Worm (Caenorhabditis elegans) whole organism, L4 larva: ENCODE measurements around the gene col-17.
"Not testable (repeated sequence)": the region's sequence is repeated elsewhere in the genome, so short reads cannot be mapped to it uniquely, and the experiment has no call there.

Experiments
- F26F4.8 ChIP-seq: fragments of 200-800 bp; sonication (Bioruptor generic); conservative IDR thresholded peaks from 2 replicates; pipeline ENCODE4 v1.3.6; 2022; ENCODE audit warnings: missing genetic modification characterization, missing compliant biosample characterization
- F49E8.2 ChIP-seq: sonication (generic microtip); optimal IDR thresholded peaks from 2 replicates; lab custom pipeline; 2016; ENCODE audit warnings: missing compliant biosample characterization, mild to moderate bottlenecking, missing genetic modification characterization, borderline replicate concordance
- T20F7.1 ChIP-seq: fragments of 200-800 bp; sonication (Bioruptor generic); optimal IDR thresholded peaks from 2 replicates; lab custom pipeline; 2018; ENCODE audit warnings: mild to moderate bottlenecking, missing genetic modification characterization, missing compliant biosample characterization
- T26A8.4 ChIP-seq: fragments of 200-800 bp; sonication (Bioruptor generic); IDR thresholded peaks from 2 replicates; pipeline ENCODE4 v1.3.6; 2022; ENCODE audit warnings: missing genetic modification characterization, missing compliant biosample characterization
- Y75B8A.6 ChIP-seq: fragments of 200-800 bp; sonication (Bioruptor generic); IDR thresholded peaks from 2 replicates; pipeline ENCODE4 v1.3.6; 2022; ENCODE audit warnings: missing genetic modification reagents, missing genetic modification characterization, missing compliant biosample characterization
- ZK337.2 ChIP-seq: fragments of 200-800 bp; sonication (Bioruptor generic); IDR thresholded peaks from 2 replicates; pipeline ENCODE4 v1.3.6; 2022; ENCODE audit warnings: missing genetic modification reagents, missing genetic modification characterization, missing compliant biosample characterization
- arid-1 ChIP-seq: fragments of 200-800 bp; sonication (Bioruptor generic); conservative IDR thresholded peaks from 2 replicates; pipeline ENCODE4 v1.3.6; 2022; ENCODE audit warnings: missing genetic modification reagents, missing genetic modification characterization, missing compliant biosample characterization
- attf-4 ChIP-seq: sonication (generic microtip); optimal IDR thresholded peaks from 3 replicates; lab custom pipeline; 2017; ENCODE audit warnings: missing biosample characterization, missing genetic modification characterization
- ceh-32 ChIP-seq: sonication (generic microtip); optimal IDR thresholded peaks from 2 replicates; lab custom pipeline; 2016; ENCODE audit warnings: mild to moderate bottlenecking, missing genetic modification characterization, missing compliant biosample characterization; ENCODE audit not compliant: poor library complexity
- cey-2 ChIP-seq: sonication (generic microtip); optimal IDR thresholded peaks from 3 replicates; lab custom pipeline; 2017; ENCODE audit warnings: missing genetic modification characterization, mild to moderate bottlenecking, missing compliant biosample characterization, antibody characterized with exemption, borderline replicate concordance; ENCODE audit not compliant: insufficient read depth
- ctbp-1 ChIP-seq: fragments of 200-800 bp; sonication (Bioruptor generic); IDR thresholded peaks from 2 replicates; pipeline ENCODE4 v1.3.6; 2022; ENCODE audit warnings: missing genetic modification reagents, missing genetic modification characterization, missing compliant biosample characterization
- daf-16 ChIP-seq, 3 experiments: sonication (generic microtip); optimal IDR thresholded peaks; 2 replicates each; lab custom pipeline; 2016 to 2017; ENCODE audit warnings: missing genetic modification characterization in 3 of 3, missing genetic modification reagents in 3 of 3, mild to moderate bottlenecking in 2 of 3, missing compliant biosample characterization in 2 of 3, missing biosample characterization in 1 of 3, moderate library complexity in 1 of 3
- dmd-9 ChIP-seq: fragments of 200-800 bp; sonication (Bioruptor generic); IDR thresholded peaks from 2 replicates; pipeline ENCODE4 v1.3.6; 2022; ENCODE audit warnings: missing genetic modification reagents, missing genetic modification characterization, missing compliant biosample characterization
- dpl-1 ChIP-seq: fragments of 150-350 bp; optimal IDR thresholded peaks from 2 replicates; lab custom pipeline; 2014; ENCODE audit warnings: missing biosample characterization, missing genetic modification reagents, missing genetic modification characterization
- dve-1 ChIP-seq: sonication (generic microtip); optimal IDR thresholded peaks from 2 replicates; lab custom pipeline; 2017; ENCODE audit warnings: antibody characterized with exemption, mild to moderate bottlenecking, missing genetic modification characterization, missing compliant biosample characterization; ENCODE audit not compliant: insufficient read depth
- egl-27 ChIP-seq: sonication (generic microtip); optimal IDR thresholded peaks from 3 replicates; lab custom pipeline; 2017; ENCODE audit warnings: missing biosample characterization, missing genetic modification reagents, missing genetic modification characterization
- egl-43 ChIP-seq: fragments of 200-800 bp; sonication (Bioruptor generic); IDR thresholded peaks from 2 replicates; pipeline ENCODE4 v1.3.6; 2022; ENCODE audit warnings: missing genetic modification reagents, missing genetic modification characterization, missing compliant biosample characterization
- fkh-10 ChIP-seq: fragments of 150-350 bp; optimal IDR thresholded peaks from 2 replicates; lab custom pipeline; 2014; ENCODE audit warnings: missing biosample characterization, missing genetic modification reagents, missing genetic modification characterization
- hlh-11 ChIP-seq: fragments of 200-800 bp; sonication (Bioruptor generic); optimal IDR thresholded peaks from 2 replicates; lab custom pipeline; 2018; ENCODE audit warnings: mild to moderate bottlenecking, missing genetic modification characterization, missing compliant biosample characterization
- hlh-30 ChIP-seq: sonication (generic microtip); optimal IDR thresholded peaks from 2 replicates; lab custom pipeline; 2017; ENCODE audit warnings: antibody characterized with exemption, mild to moderate bottlenecking, missing genetic modification characterization, missing compliant biosample characterization; ENCODE audit not compliant: insufficient read depth
- lin-13 ChIP-seq: fragments of 150-350 bp; optimal IDR thresholded peaks from 2 replicates; lab custom pipeline; 2014; ENCODE audit warnings: missing biosample characterization, missing genetic modification reagents, missing genetic modification characterization
- lin-29 ChIP-seq: fragments of 200-800 bp; sonication (Bioruptor generic); IDR thresholded peaks from 2 replicates; pipeline ENCODE4 v1.3.6; 2022; ENCODE audit warnings: missing genetic modification reagents, missing genetic modification characterization, missing compliant biosample characterization
- lin-38 ChIP-seq: fragments of 200-800 bp; sonication (Bioruptor generic); IDR thresholded peaks from 2 replicates; pipeline ENCODE4 v1.3.6; 2022; ENCODE audit warnings: missing genetic modification reagents, missing genetic modification characterization, missing compliant biosample characterization
- lsy-2 ChIP-seq, 2 experiments: fragments of 150-350 bp in 1 of 2; sonication (generic microtip) in 1 of 2; optimal IDR thresholded peaks; 2 replicates each; lab custom pipeline; 2014 to 2017; ENCODE audit warnings: missing biosample characterization in 2 of 2, missing genetic modification characterization in 2 of 2
- madf-5 ChIP-seq, 2 experiments: fragments of 200-800 bp; sonication (Bioruptor generic); IDR thresholded peaks; 2 replicates each; pipeline ENCODE4 v1.3.6; 2022; ENCODE audit warnings: missing compliant biosample characterization in 2 of 2, missing genetic modification characterization in 2 of 2
- madf-9 ChIP-seq: fragments of 200-800 bp; sonication (Bioruptor generic); conservative IDR thresholded peaks from 2 replicates; pipeline ENCODE4 v1.3.6; 2022; ENCODE audit warnings: missing genetic modification reagents, missing genetic modification characterization, missing compliant biosample characterization
- mdl-1 ChIP-seq, 2 experiments: fragments of 150-350 bp in 1 of 2; sonication (generic microtip) in 1 of 2; optimal IDR thresholded peaks; 2 replicates each; lab custom pipeline; 2014 to 2017; ENCODE audit warnings: missing biosample characterization in 2 of 2, missing genetic modification characterization in 2 of 2
- mep-1 ChIP-seq: fragments of 150-350 bp; sonication (generic microtip); optimal IDR thresholded peaks from 3 replicates; lab custom pipeline; 2014; ENCODE audit warnings: missing biosample characterization, missing genetic modification characterization
- mes-2 ChIP-seq: sonication (generic microtip); optimal IDR thresholded peaks from 2 replicates; lab custom pipeline; 2016; ENCODE audit warnings: missing genotype, mild to moderate bottlenecking, missing genetic modification characterization, missing compliant biosample characterization; ENCODE audit not compliant: poor library complexity, severe bottlenecking
- nhr-10 ChIP-seq: fragments of 150-350 bp; optimal IDR thresholded peaks from 2 replicates; lab custom pipeline; 2014; ENCODE audit warnings: missing biosample characterization, missing genetic modification characterization
- nhr-102 ChIP-seq: sonication (generic microtip); optimal IDR thresholded peaks from 2 replicates; lab custom pipeline; 2016; ENCODE audit warnings: mild to moderate bottlenecking, missing genetic modification characterization, moderate library complexity, missing compliant biosample characterization
- nhr-237 ChIP-seq: sonication (generic microtip); optimal IDR thresholded peaks from 2 replicates; lab custom pipeline; 2017; ENCODE audit warnings: missing biosample characterization, missing genetic modification characterization
- nhr-48 ChIP-seq: sonication (generic microtip); optimal IDR thresholded peaks from 2 replicates; lab custom pipeline; 2016; ENCODE audit warnings: mild to moderate bottlenecking, missing genetic modification characterization, missing compliant biosample characterization
- pha-4 ChIP-seq, 2 experiments: fragments of 150-350 bp in 1 of 2; fragments of 200-800 bp in 1 of 2; sonication (Bioruptor generic) in 1 of 2; IDR thresholded peaks in 1 of 2; optimal IDR thresholded peaks in 1 of 2; 2 replicates each; pipeline versions ENCODE4 v1.3.6 to Lab custom; 2014 to 2022; ENCODE audit warnings: missing genetic modification characterization in 2 of 2, missing genetic modification reagents in 2 of 2, missing biosample characterization in 1 of 2, missing compliant biosample characterization in 1 of 2
- rbr-2 ChIP-seq: sonication (generic microtip); optimal IDR thresholded peaks from 2 replicates; lab custom pipeline; 2016; ENCODE audit warnings: missing genotype, missing genetic modification characterization, missing compliant biosample characterization
- saeg-2 ChIP-seq: fragments of 200-800 bp; sonication (Bioruptor generic); IDR thresholded peaks from 2 replicates; pipeline ENCODE4 v1.3.6; 2022; ENCODE audit warnings: missing genetic modification reagents, missing genetic modification characterization, missing compliant biosample characterization
- set-16 ChIP-seq: fragments of 200-800 bp; sonication (Bioruptor generic); IDR thresholded peaks from 2 replicates; pipeline ENCODE4 v1.3.6; 2022; ENCODE audit warnings: missing genetic modification reagents, missing genetic modification characterization, missing compliant biosample characterization
- spr-1 ChIP-seq: sonication (generic microtip); optimal IDR thresholded peaks from 2 replicates; lab custom pipeline; 2016; ENCODE audit warnings: mild to moderate bottlenecking, missing genetic modification characterization, missing compliant biosample characterization
- spr-3 ChIP-seq: fragments of 200-800 bp; sonication (Bioruptor generic); optimal IDR thresholded peaks from 2 replicates; lab custom pipeline; 2018; ENCODE audit warnings: mild to moderate bottlenecking, missing genetic modification characterization, missing compliant biosample characterization
- tra-1 ChIP-seq: fragments of 200-800 bp; sonication (Bioruptor generic); IDR thresholded peaks from 2 replicates; pipeline ENCODE4 v1.3.6; 2022; ENCODE audit warnings: missing genetic modification reagents, missing genetic modification characterization, missing compliant biosample characterization
- zfp-2 ChIP-seq: sonication (generic microtip); optimal IDR thresholded peaks from 2 replicates; lab custom pipeline; 2016; ENCODE audit warnings: mild to moderate bottlenecking, missing genetic modification characterization, missing compliant biosample characterization
- zfp-3 ChIP-seq: fragments of 200-800 bp; sonication (Bioruptor generic); conservative IDR thresholded peaks from 2 replicates; pipeline ENCODE4 v1.3.6; 2022; ENCODE audit warnings: missing genetic modification reagents, missing genetic modification characterization, missing compliant biosample characterization
- ztf-11 ChIP-seq: fragments of 150-350 bp; optimal IDR thresholded peaks from 2 replicates; lab custom pipeline; 2014; ENCODE audit warnings: missing biosample characterization, missing genetic modification characterization

Gene col-17

DNA sequence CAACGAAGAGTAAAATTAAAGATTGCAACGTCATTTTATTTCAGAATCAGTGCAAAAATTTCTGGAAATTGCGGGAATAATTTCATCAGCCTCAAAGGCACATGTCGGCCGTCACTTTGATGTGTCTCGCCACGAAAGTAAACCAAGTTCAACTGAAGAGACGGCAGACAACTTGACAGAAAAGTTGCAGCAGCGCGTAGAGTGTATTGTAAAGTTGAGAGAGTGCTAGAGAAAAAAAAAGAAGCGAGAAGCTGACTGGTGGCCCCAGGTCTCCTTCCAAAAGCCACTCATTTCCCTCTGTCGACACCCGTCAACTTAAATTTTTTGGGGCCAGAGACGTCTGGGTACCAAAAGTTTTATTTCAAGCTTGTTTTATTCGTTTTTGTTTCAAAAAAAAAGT, 36.9 kb upstream of the col-17 start (continued):
- TF ChIP-seq T20F7.1 (GFP tag; lab: Kevin White, UChicago) (peak; percentile 25), nhr-102 (peak; percentile 11), mdl-1 (tag; optimal IDR thresholded peaks at IDR 0.05; lab: Kevin White, UChicago) (peak; percentile 37 to 86), F49E8.2 (tag; lab: Kevin White, UChicago) (no peak), set-16 (GFP tag; lab: Robert Waterston, UW) (0 out of 2 replicates have a peak, but pooled peaks have one; percentile 11), zfp-2 (tag; lab: Kevin White, UChicago) (no peak), tra-1 (GFP tag; lab: Robert Waterston, UW) (peak; percentile 45; the same call in 1 of the 2 replicates), spr-1 (tag; lab: Kevin White, UChicago) (no peak), ztf-11 (tag; lab: Kevin White, UChicago) (no peak), attf-4 (no peak), fkh-10 (peak; percentile 33), Y75B8A.6 (GFP tag; lab: Robert Waterston, UW) (no peak), spr-3 (GFP tag; lab: Kevin White, UChicago) (no peak), lin-38 (peak; percentile 74), ceh-32 (tag; lab: Kevin White, UChicago) (no peak), arid-1 (peak; percentile 68; the same call in 1 of the 2 replicates), hlh-30 (peak; percentile 89), F26F4.8 (GFP tag; lab: Robert Waterston, UW) (no peak), madf-5 (GFP tag; IDR thresholded peaks at IDR 0.05; lab: Robert Waterston, UW) (no peak), saeg-2 (GFP tag; lab: Robert Waterston, UW) (no peak), egl-43 (GFP tag; lab: Robert Waterston, UW) (no peak), ctbp-1 (peak; percentile 41; the same call in 1 of the 2 replicates), nhr-237 (tag; lab: Kevin White, UChicago) (no peak), ZK337.2 (GFP tag; lab: Robert Waterston, UW) (no peak), zfp-3 (no peak), nhr-10 (tag; lab: Kevin White, UChicago) (no peak), madf-9 (0 out of 2 replicates have a peak, but pooled peaks have one; percentile 42), T26A8.4 (GFP tag; lab: Robert Waterston, UW) (0 out of 2 replicates have a peak, but pooled peaks have one; percentile 37)
- TF ChIP-seq, all 104 proteins: peak for 40

DNA sequence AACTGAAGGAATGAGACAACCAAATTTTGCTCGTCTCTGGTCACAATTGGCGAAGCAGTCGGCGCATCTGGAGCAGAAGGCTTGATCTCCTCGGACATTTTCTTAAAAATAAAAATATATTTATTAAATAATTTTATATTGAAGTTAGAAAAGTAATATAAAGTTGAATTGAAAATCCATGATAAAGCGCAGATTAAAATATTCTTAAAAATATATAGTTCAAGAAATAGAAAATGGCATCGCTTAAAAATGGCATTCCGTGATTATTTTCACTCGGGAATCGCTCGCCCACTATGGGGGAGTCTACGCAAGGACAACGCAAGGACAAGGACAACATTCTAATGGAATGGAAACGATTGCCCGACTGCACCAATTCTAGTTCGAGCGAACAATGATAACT, 36.3 kb upstream of the col-17 start, which contains the start of gene sgt-1:
Gene sgt-1, minus strand, starts transcription at position 101 of the 400 bp plus-strand sequence.
- not testable (repeated sequence) for TF ChIP-seq lin-29 (GFP tag; lab: Robert Waterston, UW); daf-16 (GFP tag; optimal IDR thresholded peaks at IDR 0.05; lab: Kevin White, UChicago); daf-16 (tag; optimal IDR thresholded peaks at IDR 0.05; lab: Kevin White, UChicago); cey-2
- TF ChIP-seq, all 104 proteins: peak for 0; not testable (repeated sequence) for 104

DNA sequence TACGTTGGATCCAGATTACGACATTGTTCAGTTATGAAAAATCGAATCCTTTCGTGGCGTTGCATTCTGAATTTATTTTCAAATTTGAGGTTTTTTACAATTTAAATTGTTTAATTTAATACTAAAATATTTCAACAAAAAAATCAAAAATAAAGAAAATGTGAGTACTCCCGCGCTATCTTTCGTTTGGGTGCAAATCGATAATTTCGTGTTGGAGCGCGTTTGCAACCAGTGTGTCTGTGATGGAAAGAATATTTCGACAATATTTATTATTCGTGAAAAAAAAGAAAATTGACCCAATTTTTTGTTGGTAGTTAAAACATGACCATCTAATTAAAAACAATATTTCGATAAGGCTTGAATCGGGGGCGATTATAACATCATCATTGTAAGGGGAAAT, 34.7 kb upstream of the col-17 start, which contains the start of gene R05F9.9:
Gene R05F9.9, minus strand, starts transcription at position 66 of the 400 bp plus-strand sequence.
- TF ChIP-seq dpl-1 (GFP tag; lab: Kevin White, UChicago), result peak; percentile 54
- TF ChIP-seq arid-1, result 0 out of 2 replicates have a peak, but pooled peaks have one; percentile 10
- TF ChIP-seq T20F7.1 (GFP tag; lab: Kevin White, UChicago), result peak; percentile 66
- TF ChIP-seq daf-16 (GFP tag; optimal IDR thresholded peaks at IDR 0.05; lab: Kevin White, UChicago), result no peak
- peak; percentile 29 for TF ChIP-seq daf-16 (tag; optimal IDR thresholded peaks at IDR 0.05; lab: Kevin White, UChicago)
- peak; percentile 22; the same call in 1 of the 2 replicates for TF ChIP-seq pha-4 (GFP tag; IDR thresholded peaks at IDR 0.05; lab: Robert Waterston, UW)
- TF ChIP-seq pha-4 (tag; optimal IDR thresholded peaks at IDR 0.05; lab: Kevin White, UChicago), result no peak
- TF ChIP-seq spr-1 (tag; lab: Kevin White, UChicago), result peak; percentile 28
- no peak for TF ChIP-seq egl-27
- peak in 1 of 2 experiments; percentile 75 for TF ChIP-seq lsy-2 (tag; optimal IDR thresholded peaks at IDR 0.05; lab: Kevin White, UChicago)
- peak; percentile 46 for TF ChIP-seq lin-13 (GFP tag; lab: Kevin White, UChicago)
- TF ChIP-seq nhr-102, result peak; percentile 16
- TF ChIP-seq F49E8.2 (tag; lab: Kevin White, UChicago), result peak; percentile 0
- peak; percentile 70 for TF ChIP-seq mep-1 (tag; lab: Kevin White, UChicago)
- peak; percentile 5 for TF ChIP-seq hlh-11 (tag; lab: Kevin White, UChicago)
- TF ChIP-seq T26A8.4 (GFP tag; lab: Robert Waterston, UW), result 0 out of 2 replicates have a peak, but pooled peaks have one; percentile 13
- TF ChIP-seq mes-2 (tag; lab: Kevin White, UChicago), result peak; percentile 68
- no peak for TF ChIP-seq ZK337.2 (GFP tag; lab: Robert Waterston, UW)
- TF ChIP-seq dmd-9 (GFP tag; lab: Robert Waterston, UW), result no peak
- peak; percentile 58 for TF ChIP-seq dve-1 (tag; lab: Kevin White, UChicago)
- peak; percentile 1 for TF ChIP-seq nhr-48 (tag; lab: Kevin White, UChicago)
- TF ChIP-seq lin-38, result peak; percentile 77
- TF ChIP-seq saeg-2 (GFP tag; lab: Robert Waterston, UW), result no peak
- TF ChIP-seq rbr-2, result peak; percentile 27
